Worm (Caenorhabditis elegans) whole organism, midembryonic: ENCODE results near the gene T06D4.6.

Source experiments
- T22C8.4 ChIP-seq: fragments of 200-800 bp; sonication (Bioruptor generic); IDR thresholded peaks from 2 replicates; pipeline ENCODE4 v1.3.6; 2022; ENCODE audit warnings: missing genetic modification characterization, missing compliant biosample characterization
- cog-1 ChIP-seq: sonication (generic microtip); optimal IDR thresholded peaks from 2 replicates; lab custom pipeline; 2016; ENCODE audit warnings: missing genetic modification characterization, missing compliant biosample characterization
- flt-1 ChIP-seq: fragments of 200-800 bp; sonication (Bioruptor generic); IDR thresholded peaks from 2 replicates; pipeline ENCODE4 v1.3.6; 2022; ENCODE audit warnings: missing genetic modification characterization, missing compliant biosample characterization
- klf-2 ChIP-seq: fragments of 200-800 bp; sonication (Bioruptor generic); conservative IDR thresholded peaks from 2 replicates; pipeline ENCODE4 v1.3.6; 2022; ENCODE audit warnings: missing genetic modification reagents, missing genetic modification characterization, missing compliant biosample characterization
- med-1 ChIP-seq: sonication (generic microtip); optimal IDR thresholded peaks from 2 replicates; lab custom pipeline; 2017; ENCODE audit warnings: missing genetic modification characterization, mild to moderate bottlenecking, missing compliant biosample characterization, antibody characterized with exemption, missing genetic modification reagents; ENCODE audit not compliant: insufficient read depth
- ref-1 ChIP-seq: fragments of 200-800 bp; sonication (Bioruptor generic); conservative IDR thresholded peaks from 2 replicates; pipeline ENCODE4 v1.3.6; 2022; ENCODE audit warnings: missing genetic modification reagents, missing genetic modification characterization, missing compliant biosample characterization
- tab-1 ChIP-seq: fragments of 200-800 bp; sonication (Bioruptor generic); IDR thresholded peaks from 2 replicates; pipeline ENCODE4 v1.3.6; 2022; ENCODE audit warnings: missing genetic modification characterization, missing compliant biosample characterization
- ztf-23 ChIP-seq: fragments of 200-800 bp; sonication (Bioruptor generic); IDR thresholded peaks from 2 replicates; pipeline ENCODE4 v1.3.6; 2022; ENCODE audit warnings: missing genetic modification reagents, missing genetic modification characterization, missing compliant biosample characterization
- ztf-29 ChIP-seq: fragments of 200-800 bp; sonication (Bioruptor generic); IDR thresholded peaks from 2 replicates; pipeline ENCODE4 v1.3.6; 2022; ENCODE audit warnings: missing genetic modification reagents, missing genetic modification characterization, missing compliant biosample characterization

DNA sequence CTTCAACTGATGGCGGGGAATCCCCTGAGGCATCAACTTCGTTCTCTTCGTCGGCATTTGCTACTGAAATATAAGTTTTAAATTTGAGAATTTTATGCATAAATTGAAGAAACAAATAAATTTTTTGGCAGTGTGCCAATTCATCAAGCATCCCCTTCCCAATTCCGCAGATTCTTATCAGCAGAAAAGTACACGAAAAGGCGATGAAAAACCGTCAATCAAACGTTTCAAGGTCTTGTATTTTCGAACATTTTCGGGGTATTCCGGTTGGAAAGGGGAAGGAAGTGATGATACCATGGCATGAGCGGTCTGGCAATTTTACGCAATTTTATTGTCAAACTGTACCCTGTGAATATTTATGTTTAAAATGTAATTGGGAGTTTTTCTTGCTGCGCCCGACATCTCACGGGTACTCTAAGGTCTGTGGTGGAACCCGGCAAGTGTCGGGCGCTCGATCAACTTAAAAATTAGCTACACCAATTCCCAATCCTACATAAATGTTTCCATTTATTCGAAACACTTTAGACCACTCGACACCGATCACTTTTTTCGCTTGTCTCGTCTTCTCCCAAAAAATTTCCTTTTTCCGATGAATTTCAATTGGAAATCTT is 47.6 kb upstream of the T06D4.6 start:
- TF ChIP-seq med-1 (GFP tag; lab: Kevin White, UChicago) (no peak), klf-2 (GFP tag; lab: Robert Waterston, UW) (no peak), T22C8.4 (no peak), ztf-23 (GFP tag; lab: Robert Waterston, UW) (no peak), tab-1 (GFP tag; lab: Robert Waterston, UW) (no peak), flt-1 (GFP tag; lab: Robert Waterston, UW) (no peak), cog-1 (tag; lab: Kevin White, UChicago) (no peak), ztf-29 (GFP tag; lab: Robert Waterston, UW) (no peak), ref-1 (GFP tag; lab: Robert Waterston, UW) (no peak)
